Fruit fly (Drosophila melanogaster): ENCODE data around the gene ymp.

Gene ymp

dm6 chr3R:25652066-25652720 lies 43.3 kb upstream of the ymp start (continued):
- TF ChIP-seq pb (GFP tag; optimal IDR thresholded peaks at IDR 0.05) (peak; percentile 5), pros (GFP tag; optimal IDR thresholded peaks at IDR 0.05) (peak; percentile 12), Poxn (GFP tag; IDR thresholded peaks at IDR 0.05) (no peak), Fer3 (tag; optimal IDR thresholded peaks at IDR 0.05) (no peak)

- TF ChIP-seq Blimp-1 (GFP tag; optimal IDR thresholded peaks at IDR 0.05) (no peak), sens (GFP tag) (peak; percentile 27), bbx (GFP tag; IDR thresholded peaks at IDR 0.05; ENCODE audit: partially characterized antibody) (no peak), dmrt11E (tag; optimal IDR thresholded peaks at IDR 0.05) (no peak), CG2678 (tag; optimal IDR thresholded peaks at IDR 0.05) (peak; percentile 9), CG12391 (tag; optimal IDR thresholded peaks at IDR 0.05) (peak; percentile 32), stc (GFP tag; IDR thresholded peaks at IDR 0.05) (0 out of 2 replicates have a peak, but pooled peaks have one; percentile 5), onecut (GFP tag; IDR thresholded peaks at IDR 0.05) (no peak), sob (GFP tag; IDR thresholded peaks at IDR 0.05) (0 out of 2 replicates have a peak, but pooled peaks have one; percentile 12), lab (GFP tag; optimal IDR thresholded peaks at IDR 0.05) (peak; percentile 32), Hsf (GFP tag; optimal IDR thresholded peaks at IDR 0.05) (no peak), C15 (GFP tag; IDR thresholded peaks at IDR 0.05) (0 out of 3 replicates have a peak, but pooled peaks have one; percentile 36), dysf (GFP tag; IDR thresholded peaks at IDR 0.05) (peak; percentile 41; the same call in 2 of the 3 replicates), CG10979 (tag; optimal IDR thresholded peaks at IDR 0.05) (peak; percentile 33), CG31224 (GFP tag; IDR thresholded peaks at IDR 0.05) (0 out of 2 replicates have a peak, but pooled peaks have one; percentile 21), ind (GFP tag; optimal IDR thresholded peaks at IDR 0.05) (peak; percentile 16), NK7.1 (GFP tag; optimal IDR thresholded peaks at IDR 0.05) (no peak), unpg (GFP tag; optimal IDR thresholded peaks at IDR 0.05) (peak; percentile 39), MBD-R2 (GFP tag; IDR thresholded peaks at IDR 0.05) (no peak), CG14441 (GFP tag; IDR thresholded peaks at IDR 0.05) (0 out of 2 replicates have a peak, but pooled peaks have one; percentile 16), CG2712 (tag; optimal IDR thresholded peaks at IDR 0.05) (peak; percentile 34), CG18262 (tag; optimal IDR thresholded peaks at IDR 0.05) (peak; percentile 22), CG4820 (GFP tag; optimal IDR thresholded peaks at IDR 0.05) (no peak), hkb (optimal IDR thresholded peaks at IDR 0.05) (no peak), hkb (GFP tag; IDR thresholded peaks at IDR 0.05) (peak; percentile 60), CG30403 (GFP tag; optimal IDR thresholded peaks at IDR 0.05) (no peak), Fer3 (tag; optimal IDR thresholded peaks at IDR 0.05) (peak; percentile 7), CG7839 (tag; optimal IDR thresholded peaks at IDR 0.05) (peak; percentile 14), corto (GFP tag; optimal IDR thresholded peaks at IDR 0.05) (peak; percentile 22), CG4424 (GFP tag; optimal IDR thresholded peaks at IDR 0.05) (peak; percentile 23), lbe (GFP tag; optimal IDR thresholded peaks at IDR 0.05) (peak; percentile 22), prd (optimal IDR thresholded peaks at IDR 0.05) (no peak), prd (GFP tag; IDR thresholded peaks at IDR 0.05) (peak; percentile 33; the same call in 2 of the 3 replicates), Hey (tag; optimal IDR thresholded peaks at IDR 0.05) (no peak), bsh (GFP tag; optimal IDR thresholded peaks at IDR 0.05) (peak in 1 of 2 experiments; percentile 16), nmo (GFP tag; optimal IDR thresholded peaks at IDR 0.05) (peak; percentile 0), Hr51 (GFP tag; optimal IDR thresholded peaks at IDR 0.05) (peak in 1 of 2 experiments; percentile 28), ab (GFP tag; optimal IDR thresholded peaks at IDR 0.05) (no peak), grau (tag; optimal IDR thresholded peaks at IDR 0.05) (peak; percentile 16), nerfin-2 (GFP tag; IDR thresholded peaks at IDR 0.05; ENCODE audit: partially characterized antibody) (0 out of 2 replicates have a peak, but pooled peaks have one; percentile 0), Sin3A (optimal IDR thresholded peaks at IDR 0.05) (no peak), pan (optimal IDR thresholded peaks at IDR 0.05) (no peak), pan (GFP tag; optimal IDR thresholded peaks at IDR 0.05 in 1 of 2, IDR thresholded peaks at IDR 0.05 in 1 of 2) (peak in 1 of 2 experiments; percentile 40), CG17359 (tag; optimal IDR thresholded peaks at IDR 0.05) (peak; percentile 38), HLH3B (GFP tag; IDR thresholded peaks at IDR 0.05) (peak; percentile 40; the same call in 1 of the 2 replicates)
Observed at dm6 chr3R:25651414-25651813, 42.5 kb upstream of the ymp start.

All from whole organism, embryonic.